Worm (Caenorhabditis elegans): ENCODE results near the gene pqn-62.

pqn-62 gene

ce11 chrX:5165037-5165436 is 30.9 kb upstream of the pqn-62 start, which contains the start of gene mans-3 (continued):
- peak; percentile 80 for TF ChIP-seq mab-5 (tag; optimal IDR thresholded peaks at IDR 0.05)
- TF ChIP-seq R02D3.7 (tag; optimal IDR thresholded peaks at IDR 0.05): no peak
- TF ChIP-seq unc-62 (GFP tag; optimal IDR thresholded peaks at IDR 0.05): no peak
- TF ChIP-seq ama-1 (optimal IDR thresholded peaks at IDR 0.05): peak; percentile 5
- peak; percentile 89 for TF ChIP-seq nhr-21 (tag; optimal IDR thresholded peaks at IDR 0.05)
- TF ChIP-seq ceh-82 (tag; optimal IDR thresholded peaks at IDR 0.05): no peak
- peak; percentile 88 for TF ChIP-seq nhr-6 (tag; optimal IDR thresholded peaks at IDR 0.05)
- peak; percentile 59 for TF ChIP-seq ceh-16 (tag; optimal IDR thresholded peaks at IDR 0.05)
- peak; percentile 86 for TF ChIP-seq sma-3 (GFP tag; optimal IDR thresholded peaks at IDR 0.05)
- peak; percentile 91 for TF ChIP-seq F13H6.1 (tag; optimal IDR thresholded peaks at IDR 0.05)
- peak; percentile 85 for TF ChIP-seq gmeb-1 (tag; optimal IDR thresholded peaks at IDR 0.05)
- peak; percentile 89 for TF ChIP-seq sem-4 (tag; optimal IDR thresholded peaks at IDR 0.05)
- peak; percentile 81 for TF ChIP-seq zag-1 (tag; optimal IDR thresholded peaks at IDR 0.05)
- peak; percentile 68 for TF ChIP-seq snpc-4 (tag; optimal IDR thresholded peaks at IDR 0.05)
- TF ChIP-seq egl-27 (tag; optimal IDR thresholded peaks at IDR 0.05): peak; percentile 85

DNA sequence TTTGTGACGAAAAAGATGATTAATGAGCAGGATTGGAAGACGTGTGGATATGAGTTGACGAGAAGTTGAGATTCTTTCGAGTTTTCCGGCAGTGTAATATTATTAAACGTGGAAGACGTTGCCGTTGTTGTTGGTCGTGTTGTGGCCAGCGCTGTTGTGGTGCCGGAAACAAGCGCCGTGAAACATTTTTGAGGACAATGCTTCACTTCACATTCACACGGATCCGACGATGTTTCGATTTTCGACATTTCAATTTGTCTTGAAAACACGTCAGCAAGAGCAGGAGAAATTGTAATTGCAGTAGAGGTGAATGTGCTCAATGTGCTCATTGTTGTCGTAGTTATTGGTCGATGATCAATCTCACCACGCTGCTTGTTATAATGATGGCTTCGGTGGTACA is 27.1 kb upstream of the pqn-62 start:
- no peak for TF ChIP-seq zag-1 (tag; optimal IDR thresholded peaks at IDR 0.05)
- no peak for TF ChIP-seq sem-4 (tag; optimal IDR thresholded peaks at IDR 0.05)
- no peak for TF ChIP-seq gmeb-1 (tag; optimal IDR thresholded peaks at IDR 0.05)
- TF ChIP-seq elt-1 (tag; optimal IDR thresholded peaks at IDR 0.05): no peak
- TF ChIP-seq ztf-11 (tag; optimal IDR thresholded peaks at IDR 0.05): no peak
- TF ChIP-seq nhr-21 (tag; optimal IDR thresholded peaks at IDR 0.05): no peak
- no peak for TF ChIP-seq fos-1 (tag; optimal IDR thresholded peaks at IDR 0.05)
- no peak for TF ChIP-seq crh-2 (tag; optimal IDR thresholded peaks at IDR 0.05)

DNA sequence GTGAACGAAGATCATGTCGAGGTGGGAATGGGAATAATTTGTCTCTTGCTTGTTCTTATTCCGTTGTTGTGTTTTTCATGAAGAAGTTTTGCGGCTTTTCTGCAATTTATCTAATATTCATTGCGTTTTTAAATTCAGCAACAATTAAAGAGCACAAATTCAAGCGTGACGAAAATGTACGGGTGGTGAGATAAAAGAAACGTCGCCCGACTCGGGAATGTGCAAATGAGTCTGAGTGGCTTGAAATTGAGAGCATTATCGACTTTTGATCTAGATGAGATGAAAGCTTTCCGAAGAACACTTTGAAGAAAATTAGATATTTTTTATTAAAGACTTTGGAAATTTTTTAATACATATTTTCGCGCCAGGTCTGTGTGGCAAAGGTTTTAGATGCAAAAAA is 24.8 kb upstream of the pqn-62 start, which contains the start of gene T03G11.10:
Gene T03G11.10, minus strand, starts transcription at position 101 of the 400 bp plus-strand sequence.
- TF ChIP-seq snpc-4 (tag; optimal IDR thresholded peaks at IDR 0.05) (no peak), nhr-129 (tag; optimal IDR thresholded peaks at IDR 0.05) (no peak), ZK546.5 (tag; optimal IDR thresholded peaks at IDR 0.05) (no peak), dmd-4 (tag; optimal IDR thresholded peaks at IDR 0.05) (no peak), peb-1 (tag; optimal IDR thresholded peaks at IDR 0.05) (no peak), sma-3 (GFP tag; optimal IDR thresholded peaks at IDR 0.05) (no peak), crh-2 (tag; optimal IDR thresholded peaks at IDR 0.05) (no peak), unc-39 (tag; optimal IDR thresholded peaks at IDR 0.05) (no peak), nhr-23 (tag; optimal IDR thresholded peaks at IDR 0.05) (no peak)

DNA sequence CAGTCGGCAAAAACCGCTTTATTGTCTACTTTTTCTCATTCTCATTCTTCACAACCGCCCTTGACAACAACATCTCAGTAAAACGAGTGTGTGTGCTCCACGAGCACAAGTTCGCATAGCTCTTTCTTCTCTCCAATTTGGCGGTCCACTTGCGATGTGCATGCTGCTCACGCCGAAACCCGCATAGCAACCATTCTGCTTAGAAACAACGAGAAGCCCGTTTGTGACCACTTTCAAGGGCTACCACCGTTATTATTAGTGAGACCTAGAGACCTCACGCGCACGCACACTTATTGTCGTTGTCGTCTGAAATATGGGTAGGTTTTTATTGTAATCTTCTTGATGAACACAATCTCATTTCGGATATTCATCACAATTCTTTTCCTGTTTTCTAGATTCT is 21.7 kb upstream of the pqn-62 start, which contains the start of gene zchc-1A:
Gene zchc-1A, plus strand, starts transcription at position 114 of the 400 bp plus-strand sequence.
- TF ChIP-seq ceh-16 (tag; optimal IDR thresholded peaks at IDR 0.05): no peak

- TF ChIP-seq alr-1 (tag; optimal IDR thresholded peaks at IDR 0.05) (no peak), nhr-10 (tag; optimal IDR thresholded peaks at IDR 0.05) (no peak), aly-2 (tag; optimal IDR thresholded peaks at IDR 0.05) (no peak), mdl-1 (tag; optimal IDR thresholded peaks at IDR 0.05) (no peak), Y55F3AM.14 (GFP tag; optimal IDR thresholded peaks at IDR 0.05) (no peak), nhr-23 (tag; optimal IDR thresholded peaks at IDR 0.05) (no peak), sem-4 (tag; optimal IDR thresholded peaks at IDR 0.05) (no peak), zag-1 (tag; optimal IDR thresholded peaks at IDR 0.05) (no peak), unc-55 (GFP tag; optimal IDR thresholded peaks at IDR 0.05) (no peak), ztf-11 (tag; optimal IDR thresholded peaks at IDR 0.05) (no peak), C34F6.9 (tag; optimal IDR thresholded peaks at IDR 0.05) (no peak), lsy-2 (tag; optimal IDR thresholded peaks at IDR 0.05) (no peak), unc-39 (tag; optimal IDR thresholded peaks at IDR 0.05) (no peak), ztf-4 (tag; optimal IDR thresholded peaks at IDR 0.05) (no peak)
These were observed 16.9 kb upstream of the pqn-62 start, which contains the start of gene metl-9 for ce11 chrX:5179050-5179449. metl-9 (minus strand) TSS chrX:5179150.

DNA sequence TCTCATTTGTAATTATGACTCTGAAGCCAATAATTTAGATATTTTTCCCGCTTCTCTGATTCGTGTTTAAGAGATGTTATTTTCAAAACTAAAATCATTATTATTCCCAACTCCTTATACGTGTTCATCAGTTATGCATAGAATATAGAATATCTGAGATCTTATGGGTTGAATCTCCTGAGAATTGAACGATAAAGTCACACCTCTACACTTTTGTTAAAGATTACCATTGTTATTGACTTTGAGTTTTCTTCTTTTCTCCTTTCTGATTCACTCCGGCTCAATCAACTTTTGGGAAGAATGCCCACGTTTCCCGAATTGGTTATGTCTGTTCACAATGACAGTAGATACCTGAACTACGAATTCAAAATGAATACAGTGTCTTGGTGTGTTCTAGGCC is 16.0 kb upstream of the pqn-62 start, which contains the start of gene sru-48:
Gene sru-48, plus strand, starts transcription at position 301 of the 400 bp plus-strand sequence.
- no peak for TF ChIP-seq skn-1 (tag; optimal IDR thresholded peaks at IDR 0.05)
- TF ChIP-seq fos-1 (tag; optimal IDR thresholded peaks at IDR 0.05): no peak
- no peak for TF ChIP-seq blmp-1 (tag; optimal IDR thresholded peaks at IDR 0.05; ENCODE audit: insufficient read depth)
- TF ChIP-seq ceh-82 (tag; optimal IDR thresholded peaks at IDR 0.05): no peak
- no peak for TF ChIP-seq mab-5 (tag; optimal IDR thresholded peaks at IDR 0.05)
- TF ChIP-seq Y55F3AM.14 (GFP tag; optimal IDR thresholded peaks at IDR 0.05): no peak
- no peak for TF ChIP-seq nhr-23 (tag; optimal IDR thresholded peaks at IDR 0.05)
